Worm (Caenorhabditis elegans): Measurements from ENCODE around the gene fbxl-1.
A peak's percentile ranks its signal among the peaks of the same experiment; 100 is the strongest.

Gene fbxl-1

ce11 chrIII:8250007-8250683 is 22.5 kb downstream of the fbxl-1 start, which contains the start of gene knl-1 (continued):
- no peak for TF ChIP-seq mdl-1 (tag; optimal IDR thresholded peaks at IDR 0.05)
- no peak for TF ChIP-seq eor-1 (tag; optimal IDR thresholded peaks at IDR 0.05)
- TF ChIP-seq elt-3 (tag; optimal IDR thresholded peaks at IDR 0.05), result no peak
- TF ChIP-seq ZK546.5 (tag; optimal IDR thresholded peaks at IDR 0.05), result no peak
- TF ChIP-seq lin-39 (tag; optimal IDR thresholded peaks at IDR 0.05), result peak; percentile 44
- peak; percentile 6 for TF ChIP-seq jun-1 (tag; optimal IDR thresholded peaks at IDR 0.05)
- TF ChIP-seq nhr-43 (tag; optimal IDR thresholded peaks at IDR 0.05; ENCODE audit: poor library complexity, severe bottlenecking), result no peak
- TF ChIP-seq tbx-2 (tag; optimal IDR thresholded peaks at IDR 0.05), result no peak
- TF ChIP-seq fkh-2 (tag; optimal IDR thresholded peaks at IDR 0.05), result no peak
- TF ChIP-seq snpc-4 (tag; optimal IDR thresholded peaks at IDR 0.05), result no peak
- TF ChIP-seq nhr-28 (tag; optimal IDR thresholded peaks at IDR 0.05), result no peak

ce11 chrIII:8254938-8255337 is 27.3 kb downstream of the fbxl-1 start, which contains the start of gene F09G8.5:
Gene F09G8.5 (plus strand): TSS chrIII:8254975.
- TF ChIP-seq ceh-9 (tag; optimal IDR thresholded peaks at IDR 0.05) (no peak), lin-39 (tag; optimal IDR thresholded peaks at IDR 0.05) (peak; percentile 53)

- TF ChIP-seq jun-1 (tag; optimal IDR thresholded peaks at IDR 0.05) (no peak), hmg-11 (tag; optimal IDR thresholded peaks at IDR 0.05) (no peak), elt-3 (tag; optimal IDR thresholded peaks at IDR 0.05) (no peak), nhr-43 (tag; optimal IDR thresholded peaks at IDR 0.05; ENCODE audit: poor library complexity, severe bottlenecking) (no peak), elt-2 (tag; optimal IDR thresholded peaks at IDR 0.05) (no peak), tbx-2 (tag; optimal IDR thresholded peaks at IDR 0.05) (no peak), ceh-16 (tag; optimal IDR thresholded peaks at IDR 0.05) (no peak)
Measured at ce11 chrIII:8258045-8258444, 30.4 kb downstream of the fbxl-1 start, which contains the start of gene ncr-2. Gene ncr-2 (plus strand): TSS chrIII:8258345.

- TF ChIP-seq nhr-12 (tag; optimal IDR thresholded peaks at IDR 0.05), result no peak
- no peak for TF ChIP-seq fos-1 (tag; optimal IDR thresholded peaks at IDR 0.05)
- no peak for TF ChIP-seq ztf-4 (tag; optimal IDR thresholded peaks at IDR 0.05)
- no peak for TF ChIP-seq skn-1 (tag; optimal IDR thresholded peaks at IDR 0.05)
- no peak for TF ChIP-seq ceh-9 (tag; optimal IDR thresholded peaks at IDR 0.05)
- TF ChIP-seq egl-5 (tag; optimal IDR thresholded peaks at IDR 0.05), result no peak
- no peak for TF ChIP-seq nfya-1 (tag; optimal IDR thresholded peaks at IDR 0.05; ENCODE audit: insufficient read depth)
- TF ChIP-seq unc-62 (GFP tag; optimal IDR thresholded peaks at IDR 0.05), result no peak
- no peak for TF ChIP-seq ztf-11 (tag; optimal IDR thresholded peaks at IDR 0.05)
- TF ChIP-seq elt-3 (tag; optimal IDR thresholded peaks at IDR 0.05), result no peak
- no peak for TF ChIP-seq nhr-25 (tag; optimal IDR thresholded peaks at IDR 0.05)
- no peak for TF ChIP-seq elt-2 (tag; optimal IDR thresholded peaks at IDR 0.05)
- no peak for TF ChIP-seq lin-39 (tag; optimal IDR thresholded peaks at IDR 0.05)
- TF ChIP-seq jun-1 (tag; optimal IDR thresholded peaks at IDR 0.05), result no peak
- no peak for TF ChIP-seq hmg-11 (tag; optimal IDR thresholded peaks at IDR 0.05)
- TF ChIP-seq nhr-11 (tag; optimal IDR thresholded peaks at IDR 0.05), result no peak
Measured at ce11 chrIII:8262599-8262998, 35.0 kb downstream of the fbxl-1 start.

- TF ChIP-seq nfya-1 (tag; optimal IDR thresholded peaks at IDR 0.05; ENCODE audit: insufficient read depth) (no peak), elt-3 (tag; optimal IDR thresholded peaks at IDR 0.05) (peak in 1 of 3 experiments; percentile 90), nhr-25 (tag; optimal IDR thresholded peaks at IDR 0.05) (peak; percentile 78)
Measured at ce11 chrIII:8263377-8263776, 35.7 kb downstream of the fbxl-1 start, which contains the start of gene col-91. Gene col-91 (minus strand): TSS chrIII:8263664.

ce11 chrIII:8265753-8266152 is 38.1 kb downstream of the fbxl-1 start, which contains the start of gene mrps-9:
Gene mrps-9 (plus strand): TSS chrIII:8266062.
- TF ChIP-seq aly-2 (tag; optimal IDR thresholded peaks at IDR 0.05) (no peak), ztf-11 (tag; optimal IDR thresholded peaks at IDR 0.05) (no peak), elt-2 (tag; optimal IDR thresholded peaks at IDR 0.05) (no peak), fos-1 (tag; optimal IDR thresholded peaks at IDR 0.05) (no peak), tbx-2 (tag; optimal IDR thresholded peaks at IDR 0.05) (no peak), jun-1 (tag; optimal IDR thresholded peaks at IDR 0.05) (no peak), lin-15B (tag; optimal IDR thresholded peaks at IDR 0.05) (peak; percentile 51), nfya-1 (tag; optimal IDR thresholded peaks at IDR 0.05; ENCODE audit: insufficient read depth) (peak; percentile 3), ztf-4 (tag; optimal IDR thresholded peaks at IDR 0.05) (no peak)

Data from whole organism, L3 larva.